Worm (Caenorhabditis elegans) whole organism, L3 larva: ENCODE measurements around the gene mob-2.

Experiments used
- aly-2 ChIP-seq: fragments of 150-350 bp; optimal IDR thresholded peaks from 2 replicates; lab custom pipeline; 2014; ENCODE audit warnings: missing biosample characterization, missing genetic modification characterization
- ceh-82 ChIP-seq: fragments of 150-350 bp; optimal IDR thresholded peaks from 2 replicates; lab custom pipeline; 2014; ENCODE audit warnings: missing biosample characterization, missing genetic modification characterization
- fkh-10 ChIP-seq: sonication (generic microtip); optimal IDR thresholded peaks from 2 replicates; lab custom pipeline; 2017; ENCODE audit warnings: missing biosample characterization, missing genetic modification reagents, missing genetic modification characterization
- mdl-1 ChIP-seq: fragments of 150-350 bp; optimal IDR thresholded peaks from 2 replicates; lab custom pipeline; 2014; ENCODE audit warnings: missing biosample characterization, missing genetic modification characterization
- nhr-11 ChIP-seq: fragments of 150-350 bp; optimal IDR thresholded peaks from 2 replicates; lab custom pipeline; 2014; ENCODE audit warnings: missing biosample characterization, missing genetic modification characterization
- nhr-67 ChIP-seq: fragments of 150-350 bp; optimal IDR thresholded peaks from 2 replicates; lab custom pipeline; 2014; ENCODE audit warnings: missing biosample characterization, missing genetic modification characterization
- nhr-77 ChIP-seq: fragments of 150-350 bp; optimal IDR thresholded peaks from 2 replicates; lab custom pipeline; 2014; ENCODE audit warnings: missing biosample characterization, missing genetic modification characterization
- pha-4 ChIP-seq: fragments of 150-350 bp; optimal IDR thresholded peaks from 2 replicates; lab custom pipeline; 2014; ENCODE audit warnings: missing biosample characterization, missing genetic modification reagents, missing genetic modification characterization
- pqm-1 ChIP-seq: fragments of 150-350 bp; optimal IDR thresholded peaks from 2 replicates; lab custom pipeline; 2017; ENCODE audit warnings: missing biosample characterization, missing genetic modification characterization, inconsistent platforms
- sea-2 ChIP-seq: fragments of 150-350 bp; sonication (generic microtip); optimal IDR thresholded peaks from 4 replicates; lab custom pipeline; 2014; ENCODE audit warnings: missing biosample characterization, missing genetic modification reagents, missing genetic modification characterization
- unc-62 ChIP-seq: fragments of 150-350 bp; sonication (generic microtip); optimal IDR thresholded peaks from 4 replicates; lab custom pipeline; 2014; ENCODE audit warnings: missing biosample characterization, missing genetic modification reagents, missing genetic modification characterization
- ztf-4 ChIP-seq: fragments of 150-350 bp; optimal IDR thresholded peaks from 2 replicates; lab custom pipeline; 2014; ENCODE audit warnings: missing biosample characterization, missing genetic modification characterization

ce11 chrX:13169975-13170374 is at the start of gene mob-2:
- TF ChIP-seq pqm-1 (tag; lab: Kevin White, UChicago) (no peak), nhr-11 (tag; lab: Kevin White, UChicago) (no peak), unc-62 (GFP tag; lab: Kevin White, UChicago) (no peak), ceh-82 (no peak), mdl-1 (tag; lab: Kevin White, UChicago) (no peak), sea-2 (GFP tag; lab: Kevin White, UChicago) (no peak), pha-4 (no peak), ztf-4 (tag; lab: Kevin White, UChicago) (no peak), fkh-10 (GFP tag; lab: Kevin White, UChicago) (no peak), aly-2 (tag; lab: Kevin White, UChicago) (no peak), nhr-77 (no peak), nhr-67 (tag; lab: Kevin White, UChicago) (no peak)
